Worm (Caenorhabditis elegans) whole organism, midembryonic: ENCODE results near the gene C52G5.2.

Source experiments
- T22C8.4 ChIP-seq: fragments of 200-800 bp; sonication (Bioruptor generic); IDR thresholded peaks from 2 replicates; pipeline ENCODE4 v1.3.6; 2022; ENCODE audit warnings: missing genetic modification characterization, missing compliant biosample characterization
- cog-1 ChIP-seq: sonication (generic microtip); optimal IDR thresholded peaks from 2 replicates; lab custom pipeline; 2016; ENCODE audit warnings: missing genetic modification characterization, missing compliant biosample characterization
- flt-1 ChIP-seq: fragments of 200-800 bp; sonication (Bioruptor generic); IDR thresholded peaks from 2 replicates; pipeline ENCODE4 v1.3.6; 2022; ENCODE audit warnings: missing genetic modification characterization, missing compliant biosample characterization
- klf-2 ChIP-seq: fragments of 200-800 bp; sonication (Bioruptor generic); conservative IDR thresholded peaks from 2 replicates; pipeline ENCODE4 v1.3.6; 2022; ENCODE audit warnings: missing genetic modification reagents, missing genetic modification characterization, missing compliant biosample characterization
- med-1 ChIP-seq: sonication (generic microtip); optimal IDR thresholded peaks from 2 replicates; lab custom pipeline; 2017; ENCODE audit warnings: missing genetic modification characterization, mild to moderate bottlenecking, missing compliant biosample characterization, antibody characterized with exemption, missing genetic modification reagents; ENCODE audit not compliant: insufficient read depth
- ref-1 ChIP-seq: fragments of 200-800 bp; sonication (Bioruptor generic); conservative IDR thresholded peaks from 2 replicates; pipeline ENCODE4 v1.3.6; 2022; ENCODE audit warnings: missing genetic modification reagents, missing genetic modification characterization, missing compliant biosample characterization
- tab-1 ChIP-seq: fragments of 200-800 bp; sonication (Bioruptor generic); IDR thresholded peaks from 2 replicates; pipeline ENCODE4 v1.3.6; 2022; ENCODE audit warnings: missing genetic modification characterization, missing compliant biosample characterization
- ztf-23 ChIP-seq: fragments of 200-800 bp; sonication (Bioruptor generic); IDR thresholded peaks from 2 replicates; pipeline ENCODE4 v1.3.6; 2022; ENCODE audit warnings: missing genetic modification reagents, missing genetic modification characterization, missing compliant biosample characterization
- ztf-29 ChIP-seq: fragments of 200-800 bp; sonication (Bioruptor generic); IDR thresholded peaks from 2 replicates; pipeline ENCODE4 v1.3.6; 2022; ENCODE audit warnings: missing genetic modification reagents, missing genetic modification characterization, missing compliant biosample characterization

Gene C52G5.2

DNA sequence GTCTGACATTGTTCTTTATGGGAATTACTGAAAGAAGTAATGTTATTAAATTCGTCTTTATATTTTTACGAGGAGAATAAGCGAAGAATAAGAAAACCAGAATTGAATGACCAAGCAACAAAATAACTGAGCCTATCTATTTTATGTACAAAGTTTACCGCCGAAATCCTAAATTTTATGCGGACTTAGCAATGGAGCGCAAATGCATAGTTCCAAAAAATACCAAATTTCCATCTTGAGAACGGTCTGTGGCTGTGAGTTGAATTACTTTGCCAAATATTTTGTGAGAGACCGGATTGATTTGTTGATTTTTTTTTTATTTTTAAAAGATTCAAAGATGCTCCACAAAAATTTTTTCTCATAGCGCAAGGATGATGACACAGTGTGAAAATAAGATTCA lies 9.5 kb downstream of the C52G5.2 start, which contains the start of gene chd-3:
TSS of gene chd-3 (minus strand) at position 27 of the 400 bp plus-strand sequence.
- TF ChIP-seq cog-1 (no peak), T22C8.4 (GFP tag; lab: Robert Waterston, UW) (no peak), ztf-23 (no peak), med-1 (no peak), ref-1 (GFP tag; lab: Robert Waterston, UW) (no peak), klf-2 (GFP tag; lab: Robert Waterston, UW) (no peak), ztf-29 (GFP tag; lab: Robert Waterston, UW) (no peak), tab-1 (no peak), flt-1 (GFP tag; lab: Robert Waterston, UW) (no peak)

DNA sequence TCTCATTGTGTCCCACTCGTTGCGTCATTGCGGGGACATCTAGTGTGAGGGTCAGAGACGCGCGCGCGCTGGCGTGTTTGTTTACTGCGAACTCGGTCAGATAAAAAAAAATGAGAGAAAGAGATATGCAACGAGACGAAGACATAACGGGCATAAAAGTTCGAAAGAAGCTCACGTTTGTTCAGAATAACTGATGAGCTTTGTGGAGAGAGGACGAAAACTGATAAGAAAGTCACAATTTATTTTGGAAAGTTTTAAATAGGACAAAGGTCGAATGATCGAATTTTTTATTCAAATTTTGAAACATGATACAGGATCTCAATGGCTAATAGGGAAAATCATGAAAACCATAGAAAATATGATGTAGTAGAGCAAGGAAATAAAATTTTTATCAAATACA lies 10.0 kb downstream of the C52G5.2 start:
- no peak for TF ChIP-seq ztf-29 (GFP tag; lab: Robert Waterston, UW)

DNA sequence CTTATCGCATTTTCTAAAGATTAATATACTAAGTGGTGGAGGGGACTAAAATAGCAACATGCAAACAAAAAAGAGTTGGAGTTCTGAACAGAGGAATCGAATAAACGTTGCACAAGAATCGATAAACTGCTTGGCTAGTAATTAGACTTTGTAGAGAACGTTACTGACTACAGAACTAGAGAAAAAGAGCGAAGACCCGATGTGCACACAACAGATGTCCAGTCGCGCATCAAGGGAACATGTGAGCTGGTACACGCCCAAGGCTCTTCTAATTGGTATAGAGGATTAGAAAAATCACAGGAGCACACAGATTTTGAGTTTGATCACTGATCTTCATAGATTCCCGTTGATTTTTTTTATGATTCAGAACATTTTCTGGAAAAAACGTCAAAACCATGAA lies 11.0 kb downstream of the C52G5.2 start:
- TF ChIP-seq med-1 (no peak), cog-1 (no peak), ref-1 (GFP tag; lab: Robert Waterston, UW) (no peak), tab-1 (no peak), T22C8.4 (GFP tag; lab: Robert Waterston, UW) (no peak), flt-1 (GFP tag; lab: Robert Waterston, UW) (0 out of 2 replicates have a peak, but pooled peaks have one; percentile 24), ztf-23 (no peak), klf-2 (GFP tag; lab: Robert Waterston, UW) (no peak)

DNA sequence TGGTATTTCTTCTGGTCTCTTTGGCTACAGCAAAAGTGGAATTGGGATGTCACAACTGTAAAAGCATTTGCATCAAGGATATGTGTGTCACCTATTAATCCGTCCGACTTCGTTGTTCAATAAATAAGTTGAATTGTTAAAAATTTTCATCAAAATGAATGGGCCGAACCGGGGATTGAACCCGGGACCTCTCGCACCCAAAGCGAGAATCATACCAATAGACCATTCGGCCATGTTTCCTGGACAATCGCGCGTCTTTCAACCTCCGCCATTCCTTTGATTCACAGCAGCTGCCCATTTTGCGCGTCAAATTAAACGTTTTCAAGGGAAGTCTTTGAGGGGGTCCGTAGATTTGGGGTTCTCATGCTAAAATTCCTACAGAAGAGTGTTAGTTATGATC lies 11.6 kb downstream of the C52G5.2 start:
- TF ChIP-seq ztf-29 (GFP tag; lab: Robert Waterston, UW) = no peak
- TF ChIP-seq med-1 = no peak
- TF ChIP-seq T22C8.4 (GFP tag; lab: Robert Waterston, UW) = no peak; the same call in 1 of the 2 replicates
- no peak for TF ChIP-seq ref-1 (GFP tag; lab: Robert Waterston, UW)
- TF ChIP-seq klf-2 (GFP tag; lab: Robert Waterston, UW) = no peak
- TF ChIP-seq tab-1 = peak; percentile 41; the same call in 1 of the 2 replicates
- 0 out of 2 replicates have a peak, but pooled peaks have one; percentile 59 for TF ChIP-seq ztf-23
- TF ChIP-seq cog-1 = no peak
- peak; percentile 71 for TF ChIP-seq flt-1 (GFP tag; lab: Robert Waterston, UW)

DNA sequence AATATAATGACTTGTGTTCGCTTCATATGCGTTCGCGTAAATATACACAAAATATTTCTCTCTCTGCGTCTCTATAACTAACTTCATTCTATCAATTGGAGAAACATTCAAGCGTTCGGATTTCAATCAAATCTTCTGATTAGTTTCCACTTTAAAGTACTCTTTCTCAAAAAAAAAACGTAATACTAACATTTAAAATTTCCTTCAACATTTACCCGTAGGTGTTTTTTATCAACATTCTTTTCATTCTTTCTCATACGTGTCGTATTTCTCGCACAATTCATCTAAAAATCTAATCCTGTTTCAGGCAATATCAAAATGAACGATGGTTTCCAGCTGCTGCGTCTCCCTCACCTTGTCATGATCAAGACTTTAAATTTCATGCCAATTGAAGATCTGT lies 14.6 kb downstream of the C52G5.2 start, which contains the start of gene T14G8.2:
TSS of gene T14G8.2 (plus strand) at position 301 of the 400 bp plus-strand sequence.
- TF ChIP-seq T22C8.4 (GFP tag; lab: Robert Waterston, UW) = no peak
- TF ChIP-seq ztf-23 = no peak

DNA sequence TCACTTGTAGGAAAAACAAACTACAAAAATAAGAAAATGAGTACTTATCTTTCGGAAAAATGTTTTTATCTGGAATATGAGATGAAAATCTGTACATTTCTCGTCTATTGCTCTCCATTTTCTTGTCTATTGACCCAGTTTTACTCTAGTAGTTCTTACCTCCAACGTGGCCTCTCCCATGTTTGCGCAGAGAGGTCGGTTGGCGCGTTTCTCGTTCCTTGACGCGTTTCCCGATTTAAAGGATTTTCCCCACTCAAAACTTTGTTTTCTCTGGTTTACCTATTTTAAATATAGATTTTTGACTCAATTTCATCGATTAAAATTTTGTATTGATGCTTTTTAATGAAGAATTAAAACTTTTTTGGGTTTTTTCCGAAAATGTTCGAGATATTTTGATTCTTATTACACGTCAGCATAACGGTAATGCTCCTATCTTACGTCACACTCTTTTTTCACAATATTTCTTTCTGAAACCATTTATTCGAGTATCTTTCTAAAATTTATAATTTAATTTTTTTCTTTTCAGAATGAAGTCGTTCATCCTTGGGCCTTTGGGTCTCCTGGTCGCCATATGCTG lies 17.7 kb downstream of the C52G5.2 start, which contains the start of gene T14G8.3:
TSS of gene T14G8.3 (plus strand) at position 527 of the 577 bp plus-strand sequence.
- no peak for TF ChIP-seq flt-1 (GFP tag; lab: Robert Waterston, UW)

DNA sequence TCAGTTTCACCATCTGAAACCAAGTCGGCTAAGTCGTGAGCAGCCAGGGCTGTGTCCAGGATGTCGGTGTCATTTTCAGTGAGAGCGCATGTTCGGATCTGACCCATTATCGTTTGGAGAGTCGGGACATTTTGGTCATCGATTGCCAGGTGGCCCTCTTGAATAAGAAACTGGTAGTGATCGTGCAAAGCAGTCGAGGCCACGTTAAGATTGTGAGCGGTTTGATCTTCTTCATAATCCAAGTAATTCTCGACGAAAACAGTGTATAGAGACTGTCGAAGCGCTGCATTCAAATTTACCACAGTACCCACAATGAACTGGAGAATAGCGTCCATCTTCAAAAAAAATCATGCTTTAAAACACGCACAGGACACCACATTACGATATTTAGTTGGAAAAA lies 19.4 kb downstream of the C52G5.2 start, which contains the start of gene T14G8.6:
TSS of gene T14G8.6 (minus strand) at position 338 of the 400 bp plus-strand sequence.
- no peak for TF ChIP-seq ztf-29 (GFP tag; lab: Robert Waterston, UW)
- TF ChIP-seq klf-2 (GFP tag; lab: Robert Waterston, UW) = no peak
- no peak for TF ChIP-seq tab-1
- no peak for TF ChIP-seq T22C8.4 (GFP tag; lab: Robert Waterston, UW)
- no peak for TF ChIP-seq flt-1 (GFP tag; lab: Robert Waterston, UW)
- TF ChIP-seq med-1 = no peak
- TF ChIP-seq cog-1 = no peak
- no peak for TF ChIP-seq ref-1 (GFP tag; lab: Robert Waterston, UW)
- no peak for TF ChIP-seq ztf-23

DNA sequence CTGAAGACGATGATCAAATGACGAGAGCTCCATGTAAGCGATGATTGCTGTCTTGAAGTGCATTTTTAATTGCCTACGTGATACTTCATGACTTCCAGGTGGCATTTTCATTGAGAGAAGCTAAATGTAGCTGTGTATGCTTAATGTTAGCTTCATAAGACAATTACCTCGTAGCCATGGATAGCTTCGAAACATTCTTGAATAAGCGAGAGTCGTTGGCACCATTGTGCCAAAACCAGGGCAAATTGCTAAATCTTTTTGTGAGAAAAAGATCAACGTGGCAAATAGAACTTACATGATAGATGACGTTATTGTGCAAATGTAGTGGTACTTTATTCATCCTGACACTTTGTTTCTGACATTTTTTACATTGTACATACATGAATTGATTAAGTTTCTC lies 20.2 kb downstream of the C52G5.2 start:
- no peak for TF ChIP-seq ztf-23
- TF ChIP-seq ref-1 (GFP tag; lab: Robert Waterston, UW) = no peak
- TF ChIP-seq klf-2 (GFP tag; lab: Robert Waterston, UW) = no peak

DNA sequence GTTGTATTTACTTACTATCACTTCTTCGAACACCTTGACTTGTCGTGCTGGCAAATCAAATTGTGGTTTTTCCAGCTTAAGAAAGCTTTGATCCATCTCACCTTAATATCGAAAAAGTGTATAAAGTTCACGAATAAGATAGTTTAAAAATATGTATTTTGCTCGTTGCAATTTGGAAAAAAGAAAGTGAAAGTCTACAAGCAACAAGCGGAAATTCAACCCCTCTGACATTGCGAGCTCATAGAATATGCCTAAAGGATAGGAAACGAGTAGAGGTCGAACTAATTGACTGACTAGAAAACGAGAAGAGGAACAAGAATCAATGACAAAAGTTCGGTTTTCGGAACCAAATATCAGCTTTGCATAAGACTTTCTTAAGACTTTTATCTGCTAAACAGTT lies 20.7 kb downstream of the C52G5.2 start, which contains the start of gene T14G8.4:
TSS of gene T14G8.4 (minus strand) at position 101 of the 400 bp plus-strand sequence.
- TF ChIP-seq cog-1 = no peak
- TF ChIP-seq ztf-23 = no peak
- TF ChIP-seq ref-1 (GFP tag; lab: Robert Waterston, UW) = no peak
- TF ChIP-seq tab-1 = no peak
- no peak for TF ChIP-seq med-1
- no peak for TF ChIP-seq flt-1 (GFP tag; lab: Robert Waterston, UW)
- TF ChIP-seq ztf-29 (GFP tag; lab: Robert Waterston, UW) = no peak
- TF ChIP-seq T22C8.4 (GFP tag; lab: Robert Waterston, UW) = no peak
- TF ChIP-seq klf-2 (GFP tag; lab: Robert Waterston, UW) = no peak

DNA sequence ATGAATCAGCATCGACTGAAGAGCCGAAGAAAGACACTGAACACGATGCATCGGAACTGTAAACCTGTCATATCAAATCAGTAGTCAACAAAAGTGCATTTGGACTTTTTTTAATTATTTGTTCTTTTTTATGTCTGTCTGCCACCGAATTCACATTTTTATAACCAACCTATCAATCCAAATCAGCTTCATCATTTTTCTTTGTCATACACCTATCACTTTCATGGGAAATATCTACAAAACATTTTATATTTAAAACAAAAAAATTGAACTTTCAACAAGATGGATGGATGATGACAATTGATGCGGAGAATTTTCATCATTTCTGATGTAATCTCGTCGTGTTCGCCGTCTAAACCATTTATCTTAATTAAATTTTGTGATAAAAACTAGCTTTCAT lies 26.3 kb downstream of the C52G5.2 start:
- TF ChIP-seq med-1 = no peak
- TF ChIP-seq flt-1 (GFP tag; lab: Robert Waterston, UW) = no peak
- no peak for TF ChIP-seq ztf-23
- TF ChIP-seq T22C8.4 (GFP tag; lab: Robert Waterston, UW) = no peak
- no peak for TF ChIP-seq klf-2 (GFP tag; lab: Robert Waterston, UW)
- TF ChIP-seq tab-1 = no peak
- TF ChIP-seq ref-1 (GFP tag; lab: Robert Waterston, UW) = no peak
- no peak for TF ChIP-seq cog-1
- no peak for TF ChIP-seq ztf-29 (GFP tag; lab: Robert Waterston, UW)

DNA sequence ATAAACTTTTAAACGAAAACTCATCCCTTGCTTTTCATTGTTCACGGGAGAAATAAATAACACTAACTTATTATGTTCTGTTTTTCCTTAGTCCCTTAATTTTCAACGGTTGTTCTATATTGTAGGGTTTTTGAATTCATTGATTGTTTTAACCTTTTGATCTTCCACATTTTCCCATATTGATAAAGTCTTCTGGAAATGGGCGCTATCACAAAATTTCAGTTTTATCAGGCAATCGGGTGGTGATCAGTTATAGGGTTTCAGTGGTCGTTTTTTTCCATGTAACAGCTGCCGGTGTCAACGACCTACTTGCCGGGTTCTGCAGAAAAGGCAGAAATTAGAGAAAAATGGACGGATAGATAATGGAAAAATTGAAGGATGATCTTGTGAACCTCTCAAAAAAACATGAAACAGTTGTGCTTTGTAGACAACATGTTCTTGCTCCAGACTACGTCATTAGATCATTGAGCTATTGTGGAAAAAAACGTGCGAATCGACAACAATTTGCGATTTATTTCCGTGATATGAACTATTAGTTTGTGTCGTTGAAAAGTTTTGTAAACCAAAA lies 26.8 kb downstream of the C52G5.2 start:
- TF ChIP-seq ztf-29 (GFP tag; lab: Robert Waterston, UW) (no peak), klf-2 (GFP tag; lab: Robert Waterston, UW) (no peak), cog-1 (no peak), tab-1 (no peak), med-1 (no peak), ref-1 (GFP tag; lab: Robert Waterston, UW) (no peak), T22C8.4 (GFP tag; lab: Robert Waterston, UW) (no peak), ztf-23 (no peak), flt-1 (GFP tag; lab: Robert Waterston, UW) (no peak)
